Fruit fly (Drosophila melanogaster): ENCODE data around the gene ppan.

ppan gene

DNA sequence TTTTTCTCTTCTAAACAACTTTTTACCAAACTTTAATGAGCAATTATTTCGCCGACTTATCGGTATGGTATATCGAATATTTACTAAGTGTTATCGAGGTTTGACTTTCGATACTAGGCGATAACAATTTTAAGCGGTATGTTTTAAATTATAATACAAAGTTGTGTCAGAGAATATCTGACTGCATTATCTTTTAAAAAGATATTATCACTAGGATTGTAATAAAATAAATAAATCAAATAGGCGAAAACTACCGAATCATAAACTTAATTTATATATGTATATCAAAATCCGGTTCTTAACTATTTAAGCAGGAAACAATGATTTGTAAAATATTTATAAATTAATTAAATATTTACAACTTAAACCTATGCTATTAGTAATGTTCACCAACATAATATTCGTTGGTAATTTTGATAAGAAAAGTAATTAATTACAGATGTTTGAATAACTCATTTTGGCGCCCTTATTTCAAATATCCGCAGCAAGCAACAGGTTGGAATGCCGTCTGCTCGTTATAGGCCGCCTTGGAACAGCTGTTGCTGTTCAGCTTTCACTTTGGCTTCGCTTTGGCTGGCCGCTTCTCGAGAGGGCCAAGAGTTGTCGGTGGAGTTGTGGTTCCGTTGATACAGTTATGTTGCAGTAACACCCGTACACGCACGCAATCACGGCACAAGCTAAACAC is 8.0 kb upstream of the ppan start, which contains the start of the genes Sec15 and rtet:
TSS of gene Sec15 (minus strand) at position 66 of the 685 bp plus-strand sequence.
TSS of gene rtet (plus strand) at position 540 of the 685 bp plus-strand sequence.
- TF ChIP-seq Sry-δ (GFP tag; optimal IDR thresholded peaks at IDR 0.05) = peak; percentile 22
- no peak for TF ChIP-seq Sox100B (GFP tag; optimal IDR thresholded peaks at IDR 0.05)
- peak; percentile 17 for TF ChIP-seq CG4617 (GFP tag; optimal IDR thresholded peaks at IDR 0.05; ENCODE audit: borderline replicate concordance)
- TF ChIP-seq p53 (GFP tag; optimal IDR thresholded peaks at IDR 0.05) = no peak
- TF ChIP-seq Nf-YB (GFP tag; optimal IDR thresholded peaks at IDR 0.05) = peak; percentile 26
- peak; percentile 42 for TF ChIP-seq pho (GFP tag; optimal IDR thresholded peaks at IDR 0.05)
- TF ChIP-seq Dref (GFP tag; IDR thresholded peaks at IDR 0.05) = peak; percentile 71
- TF ChIP-seq CG11723 (GFP tag; optimal IDR thresholded peaks at IDR 0.05) = peak; percentile 60
- no peak for TF ChIP-seq Dip2 (GFP tag; IDR thresholded peaks at IDR 0.05)
- TF ChIP-seq ranshi (GFP tag; IDR thresholded peaks at IDR 0.05) = 0 out of 2 replicates have a peak, but pooled peaks have one; percentile 24
- TF ChIP-seq CG12071 (GFP tag; optimal IDR thresholded peaks at IDR 0.05) = no peak
- no peak for TF ChIP-seq CG10147 (GFP tag; optimal IDR thresholded peaks at IDR 0.05)
- peak; percentile 18; the same call in 1 of the 2 replicates for TF ChIP-seq CG17328 (GFP tag; IDR thresholded peaks at IDR 0.05)
- TF ChIP-seq Neu2 (GFP tag; optimal IDR thresholded peaks at IDR 0.05; ENCODE audit: borderline replicate concordance) = no peak
- no peak for TF ChIP-seq pita (GFP tag; optimal IDR thresholded peaks at IDR 0.05)
- peak; percentile 60 for TF ChIP-seq Hsf (GFP tag; optimal IDR thresholded peaks at IDR 0.05)
- no peak for TF ChIP-seq CG2129 (GFP tag; IDR thresholded peaks at IDR 0.05; ENCODE audit: partially characterized antibody)
- TF ChIP-seq CG7372 (GFP tag; IDR thresholded peaks at IDR 0.05) = no peak
- TF ChIP-seq CG12236 (GFP tag; optimal IDR thresholded peaks at IDR 0.05) = no peak
- TF ChIP-seq Abd-B (GFP tag; optimal IDR thresholded peaks at IDR 0.05) = peak; percentile 35
- TF ChIP-seq nerfin-2 (GFP tag; IDR thresholded peaks at IDR 0.05; ENCODE audit: partially characterized antibody) = peak; percentile 66
- no peak for TF ChIP-seq GATAe (GFP tag; conservative IDR thresholded peaks at IDR 0.05)
- TF ChIP-seq CG7786 (GFP tag; optimal IDR thresholded peaks at IDR 0.05) = peak; percentile 35
- no peak for TF ChIP-seq pb (GFP tag; optimal IDR thresholded peaks at IDR 0.05)
- TF ChIP-seq CG3163 (GFP tag; optimal IDR thresholded peaks at IDR 0.05) = no peak
- no peak for TF ChIP-seq pnt (GFP tag; optimal IDR thresholded peaks at IDR 0.05)
- no peak for TF ChIP-seq CG42726 (GFP tag; IDR thresholded peaks at IDR 0.05; ENCODE audit: partially characterized antibody)
- TF ChIP-seq CG9876 (GFP tag; optimal IDR thresholded peaks at IDR 0.05) = peak; percentile 21
- peak; percentile 84 for TF ChIP-seq Med (GFP tag)
- TF ChIP-seq Oli (tag; optimal IDR thresholded peaks at IDR 0.05) = peak; percentile 48
- peak; percentile 49; the same call in 2 of the 3 replicates for TF ChIP-seq Mrtf (GFP tag; IDR thresholded peaks at IDR 0.05)
- peak; percentile 49 for TF ChIP-seq fd96Cb (tag; optimal IDR thresholded peaks at IDR 0.05)
- TF ChIP-seq CG3407 (GFP tag; optimal IDR thresholded peaks at IDR 0.05) = no peak
- TF ChIP-seq fu2 (GFP tag; optimal IDR thresholded peaks at IDR 0.05) = peak; percentile 5
- TF ChIP-seq dysf (GFP tag; IDR thresholded peaks at IDR 0.05) = peak; percentile 66
- peak; percentile 17 for TF ChIP-seq CG8089 (GFP tag; optimal IDR thresholded peaks at IDR 0.05)
- TF ChIP-seq NC2α (GFP tag; optimal IDR thresholded peaks at IDR 0.05) = no peak
- no peak for TF ChIP-seq CG2202 (tag; optimal IDR thresholded peaks at IDR 0.05)
- TF ChIP-seq CG7745 (tag; optimal IDR thresholded peaks at IDR 0.05) = no peak
- no peak for TF ChIP-seq Stat92E (GFP tag; optimal IDR thresholded peaks at IDR 0.05)
- no peak for TF ChIP-seq jumu (GFP tag; optimal IDR thresholded peaks at IDR 0.05)
- no peak for TF ChIP-seq salm (tag; optimal IDR thresholded peaks at IDR 0.05)
- TF ChIP-seq Ravus (GFP tag; IDR thresholded peaks at IDR 0.05) = no peak
- TF ChIP-seq Asciz (GFP tag; optimal IDR thresholded peaks at IDR 0.05) = no peak
- TF ChIP-seq Lhr (GFP tag; optimal IDR thresholded peaks at IDR 0.05) = no peak
- no peak for TF ChIP-seq zf30C (GFP tag; optimal IDR thresholded peaks at IDR 0.05)
- TF ChIP-seq vfl (GFP tag; optimal IDR thresholded peaks at IDR 0.05) = no peak
- TF ChIP-seq Six4 (GFP tag; optimal IDR thresholded peaks at IDR 0.05) = peak; percentile 12
- peak; percentile 76 for TF ChIP-seq dmrt11E (tag; optimal IDR thresholded peaks at IDR 0.05)
